Worm (Caenorhabditis elegans) whole organism, L4 larva: ENCODE measurements around the gene zig-3.

Experiments used
- F44E2.7 ChIP-seq: fragments of 200-800 bp; sonication (Bioruptor generic); IDR thresholded peaks from 2 replicates; pipeline ENCODE4 v2.1.2; 2022; ENCODE audit warnings: missing genetic modification characterization, missing compliant biosample characterization
- Y48G9A.11 ChIP-seq: fragments of 200-800 bp; sonication (Bioruptor generic); IDR thresholded peaks from 2 replicates; pipeline ENCODE4 v1.3.6; 2022; ENCODE audit warnings: missing genetic modification reagents, missing genetic modification characterization, missing compliant biosample characterization
- Y5F2A.4 ChIP-seq: fragments of 200-800 bp; sonication (Bioruptor generic); optimal IDR thresholded peaks from 2 replicates; lab custom pipeline; 2018; ENCODE audit warnings: mild to moderate bottlenecking, missing genetic modification characterization, missing compliant biosample characterization
- aha-1 ChIP-seq: fragments of 150-350 bp; peaks from one replicate; lab custom pipeline; 2014; ENCODE audit warnings: missing biosample characterization, missing genetic modification characterization
- aly-2 ChIP-seq: sonication (generic microtip); optimal IDR thresholded peaks from 2 replicates; lab custom pipeline; 2018; ENCODE audit warnings: missing biosample characterization, missing genetic modification characterization
- attf-4 ChIP-seq: sonication (generic microtip); optimal IDR thresholded peaks from 3 replicates; lab custom pipeline; 2017; ENCODE audit warnings: missing biosample characterization, missing genetic modification characterization
- ceh-20 ChIP-seq: fragments of 200-800 bp; sonication (Bioruptor generic); IDR thresholded peaks from 2 replicates; pipeline ENCODE4 v1.3.6; 2022; ENCODE audit warnings: missing genetic modification reagents, missing genetic modification characterization, missing compliant biosample characterization
- ceh-44 ChIP-seq: fragments of 200-800 bp; sonication (Bioruptor generic); IDR thresholded peaks from 2 replicates; pipeline ENCODE4 v1.3.6; 2022; ENCODE audit warnings: missing genetic modification reagents, missing genetic modification characterization, missing compliant biosample characterization
- ces-1 ChIP-seq: fragments of 150-350 bp; sonication (generic microtip); optimal IDR thresholded peaks from 4 replicates; lab custom pipeline; 2014; ENCODE audit warnings: missing biosample characterization, missing genetic modification reagents, missing genetic modification characterization
- daf-16 ChIP-seq, 3 experiments: sonication (generic microtip); optimal IDR thresholded peaks; 2 replicates each; lab custom pipeline; 2016 to 2017; ENCODE audit warnings: missing genetic modification characterization in 3 of 3, missing genetic modification reagents in 3 of 3, mild to moderate bottlenecking in 2 of 3, missing compliant biosample characterization in 2 of 3, missing biosample characterization in 1 of 3, moderate library complexity in 1 of 3
- duxl-1 ChIP-seq: sonication (generic microtip); optimal IDR thresholded peaks from 2 replicates; lab custom pipeline; 2016; ENCODE audit warnings: mild to moderate bottlenecking, missing genetic modification characterization, moderate library complexity, missing compliant biosample characterization; ENCODE audit not compliant: poor library complexity
- fkh-10 ChIP-seq: fragments of 150-350 bp; optimal IDR thresholded peaks from 2 replicates; lab custom pipeline; 2014; ENCODE audit warnings: missing biosample characterization, missing genetic modification reagents, missing genetic modification characterization
- gei-8 ChIP-seq: fragments of 200-800 bp; sonication (Bioruptor generic); optimal IDR thresholded peaks from 2 replicates; lab custom pipeline; 2018; ENCODE audit warnings: mild to moderate bottlenecking, missing genetic modification characterization, missing compliant biosample characterization
- hlh-11 ChIP-seq: fragments of 200-800 bp; sonication (Bioruptor generic); optimal IDR thresholded peaks from 2 replicates; lab custom pipeline; 2018; ENCODE audit warnings: mild to moderate bottlenecking, missing genetic modification characterization, missing compliant biosample characterization
- lim-7 ChIP-seq: fragments of 200-800 bp; sonication (Bioruptor generic); IDR thresholded peaks from 2 replicates; pipeline ENCODE4 v1.3.6; 2022; ENCODE audit warnings: missing genetic modification characterization, missing compliant biosample characterization
- lin-38 ChIP-seq: fragments of 200-800 bp; sonication (Bioruptor generic); IDR thresholded peaks from 2 replicates; pipeline ENCODE4 v1.3.6; 2022; ENCODE audit warnings: missing genetic modification reagents, missing genetic modification characterization, missing compliant biosample characterization
- madf-9 ChIP-seq: fragments of 200-800 bp; sonication (Bioruptor generic); conservative IDR thresholded peaks from 2 replicates; pipeline ENCODE4 v1.3.6; 2022; ENCODE audit warnings: missing genetic modification reagents, missing genetic modification characterization, missing compliant biosample characterization
- mep-1 ChIP-seq: fragments of 150-350 bp; sonication (generic microtip); optimal IDR thresholded peaks from 3 replicates; lab custom pipeline; 2014; ENCODE audit warnings: missing biosample characterization, missing genetic modification characterization
- mes-2 ChIP-seq: sonication (generic microtip); optimal IDR thresholded peaks from 2 replicates; lab custom pipeline; 2016; ENCODE audit warnings: missing genotype, mild to moderate bottlenecking, missing genetic modification characterization, missing compliant biosample characterization; ENCODE audit not compliant: poor library complexity, severe bottlenecking
- nhr-10 ChIP-seq: fragments of 150-350 bp; optimal IDR thresholded peaks from 2 replicates; lab custom pipeline; 2014; ENCODE audit warnings: missing biosample characterization, missing genetic modification characterization
- nhr-11 ChIP-seq: fragments of 150-350 bp; optimal IDR thresholded peaks from 2 replicates; lab custom pipeline; 2014; ENCODE audit warnings: missing biosample characterization, missing genetic modification characterization
- nhr-237 ChIP-seq: sonication (generic microtip); optimal IDR thresholded peaks from 2 replicates; lab custom pipeline; 2017; ENCODE audit warnings: missing biosample characterization, missing genetic modification characterization
- nhr-41 ChIP-seq: fragments of 200-800 bp; sonication (Bioruptor generic); IDR thresholded peaks from 2 replicates; pipeline ENCODE4 v1.3.6; 2022; ENCODE audit warnings: missing genetic modification reagents, missing genetic modification characterization, missing compliant biosample characterization
- nhr-6 ChIP-seq: fragments of 150-350 bp; optimal IDR thresholded peaks from 2 replicates; lab custom pipeline; 2014; ENCODE audit warnings: missing biosample characterization, missing genetic modification characterization
- pqm-1 ChIP-seq: sonication (generic microtip); optimal IDR thresholded peaks from 2 replicates; lab custom pipeline; 2017; ENCODE audit warnings: missing biosample characterization, missing genetic modification characterization
- rbr-2 ChIP-seq: sonication (generic microtip); optimal IDR thresholded peaks from 2 replicates; lab custom pipeline; 2016; ENCODE audit warnings: missing genotype, missing genetic modification characterization, missing compliant biosample characterization
- saeg-2 ChIP-seq: fragments of 200-800 bp; sonication (Bioruptor generic); IDR thresholded peaks from 2 replicates; pipeline ENCODE4 v1.3.6; 2022; ENCODE audit warnings: missing genetic modification reagents, missing genetic modification characterization, missing compliant biosample characterization
- sdz-12 ChIP-seq: fragments of 200-800 bp; sonication (Bioruptor generic); optimal IDR thresholded peaks from 2 replicates; lab custom pipeline; 2018; ENCODE audit warnings: mild to moderate bottlenecking, missing genetic modification characterization, missing compliant biosample characterization
- snpc-4 ChIP-seq: fragments of 150-350 bp; optimal IDR thresholded peaks from 2 replicates; lab custom pipeline; 2014; ENCODE audit warnings: missing biosample characterization, missing genetic modification characterization
- spr-1 ChIP-seq: sonication (generic microtip); optimal IDR thresholded peaks from 2 replicates; lab custom pipeline; 2016; ENCODE audit warnings: mild to moderate bottlenecking, missing genetic modification characterization, missing compliant biosample characterization
- unc-130 ChIP-seq: sonication (generic microtip); optimal IDR thresholded peaks from 2 replicates; lab custom pipeline; 2016; ENCODE audit warnings: missing genetic modification reagents, missing genetic modification characterization, missing compliant biosample characterization
- unc-39 ChIP-seq: sonication (generic microtip); optimal IDR thresholded peaks from 2 replicates; lab custom pipeline; 2017; ENCODE audit warnings: missing biosample characterization, missing genetic modification characterization
- unc-62 ChIP-seq, 3 experiments: fragments of 150-350 bp in 1 of 3; sonication (generic microtip); optimal IDR thresholded peaks in 2 of 3; peaks in 1 of 3; 1 replicate in 1 of 3; 2 replicates in 2 of 3; lab custom pipeline; 2014 to 2017; ENCODE audit warnings: missing biosample characterization in 3 of 3, missing genetic modification characterization in 3 of 3, missing genetic modification reagents in 3 of 3, missing genotype in 1 of 3
- ztf-7 ChIP-seq: fragments of 150-350 bp; optimal IDR thresholded peaks from 2 replicates; lab custom pipeline; 2014; ENCODE audit warnings: missing biosample characterization, missing genetic modification characterization

zig-3 gene

DNA sequence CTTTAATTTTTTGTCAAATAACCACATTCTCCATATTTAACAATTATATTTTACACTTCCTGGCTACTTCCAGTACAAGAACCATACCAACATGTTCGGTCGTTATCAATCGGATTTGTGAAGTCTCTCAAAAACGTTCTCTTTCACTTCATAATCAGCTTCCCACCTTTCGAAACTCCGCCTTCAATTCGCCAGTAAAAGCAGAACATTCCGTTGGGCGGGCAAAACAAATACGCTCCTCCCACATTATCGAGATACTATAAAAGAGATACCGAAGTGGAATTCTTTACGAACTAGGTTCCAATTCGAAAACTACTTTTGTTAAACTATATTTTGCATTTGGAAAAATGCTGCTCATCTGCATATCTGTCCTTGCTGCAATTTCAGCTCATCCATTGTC is at the start of gene zig-3:
TSS of gene zig-3 (plus strand) at position 301 of the 400 bp plus-strand sequence.
- TF ChIP-seq gei-8, result no peak
- no peak for TF ChIP-seq ceh-20
- no peak for TF ChIP-seq Y5F2A.4 (GFP tag; lab: Kevin White, UChicago)
- TF ChIP-seq ceh-44, result no peak
- no peak for TF ChIP-seq attf-4 (tag; lab: Kevin White, UChicago)
- TF ChIP-seq aly-2, result no peak
- no peak for TF ChIP-seq duxl-1
- no peak for TF ChIP-seq nhr-41
- TF ChIP-seq, all 104 proteins: peak for 0

DNA sequence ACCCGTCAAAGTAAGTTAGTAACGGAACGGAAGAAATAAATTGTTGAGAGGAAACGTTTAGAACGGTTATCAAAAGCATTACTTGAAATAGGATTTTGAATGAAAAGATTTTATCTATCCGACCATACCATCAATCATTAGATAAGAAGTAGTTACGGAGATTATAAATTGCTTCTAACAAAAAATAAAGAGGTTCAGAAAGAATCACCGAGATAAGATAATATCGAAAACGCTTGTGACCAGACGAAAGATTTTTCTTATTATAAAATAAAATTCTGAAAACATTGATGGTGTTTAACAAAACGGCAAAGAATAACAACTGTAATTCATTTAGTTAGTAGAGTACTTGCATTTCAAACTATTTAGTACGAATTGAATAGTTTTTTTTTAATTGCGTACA is 49.7 kb upstream of the zig-3 start, which contains the start of gene C39D10.8:
TSS of gene C39D10.8 (minus strand) at position 101 of the 400 bp plus-strand sequence.
- TF ChIP-seq unc-62 (GFP tag; optimal IDR thresholded peaks at IDR 0.05 in 1 of 2; lab: Kevin White, UChicago) (peak in 1 of 2 experiments; percentile 29), unc-62 (tag; optimal IDR thresholded peaks at IDR 0.05; lab: Kevin White, UChicago) (no peak), unc-130 (GFP tag; lab: Kevin White, UChicago) (no peak)

DNA sequence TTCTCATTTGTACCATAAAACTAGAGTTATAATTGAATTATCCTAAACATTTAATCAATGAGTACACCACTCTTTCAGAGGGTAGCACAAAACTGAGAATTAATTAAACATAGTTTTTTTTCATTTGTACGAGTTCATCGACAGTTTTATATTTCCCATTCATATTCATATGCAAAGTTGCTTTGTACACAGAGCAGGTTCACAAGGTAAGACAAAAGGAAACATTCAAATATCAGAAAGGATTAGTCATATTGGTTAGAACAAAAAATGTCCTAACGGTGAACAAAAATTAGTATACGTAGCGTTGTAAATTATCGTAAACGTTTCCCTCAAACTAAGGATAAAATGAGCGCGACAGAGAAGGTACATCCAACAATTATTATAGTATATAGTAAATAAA is 49.2 kb upstream of the zig-3 start:
- TF ChIP-seq unc-62 (GFP tag; optimal IDR thresholded peaks at IDR 0.05 in 1 of 2; lab: Kevin White, UChicago) (peak in 1 of 2 experiments; percentile 15), unc-62 (tag; optimal IDR thresholded peaks at IDR 0.05; lab: Kevin White, UChicago) (no peak), aha-1 (tag; lab: Kevin White, UChicago) (peak; percentile 82), nhr-6 (tag; lab: Kevin White, UChicago) (peak; percentile 75), sdz-12 (GFP tag; lab: Kevin White, UChicago) (no peak)

DNA sequence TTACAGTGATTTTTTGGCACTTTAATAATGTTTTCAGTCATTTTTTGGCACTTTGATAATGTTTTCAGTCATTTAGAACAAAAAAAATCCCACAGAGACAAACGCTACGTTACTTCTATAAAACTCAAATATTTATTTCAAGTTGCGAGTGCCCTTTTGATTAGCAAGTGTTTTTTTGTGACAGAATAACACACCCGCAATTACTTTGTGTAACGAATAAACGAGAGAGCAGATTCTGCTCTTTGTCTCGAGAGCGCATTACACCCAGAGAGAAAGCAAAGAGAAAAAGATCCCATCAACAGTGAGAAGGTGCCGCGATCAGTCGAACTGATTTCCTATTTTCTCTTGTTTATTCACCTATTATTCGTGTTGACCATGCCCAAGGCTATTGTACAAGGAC is 46.6 kb upstream of the zig-3 start, which contains the start of gene pcyt-2.2:
TSS of gene pcyt-2.2 (plus strand) at position 301 of the 400 bp plus-strand sequence.
- no peak for TF ChIP-seq fkh-10 (GFP tag; lab: Kevin White, UChicago)
- peak in 1 of 2 experiments; percentile 47 for TF ChIP-seq daf-16 (GFP tag; optimal IDR thresholded peaks at IDR 0.05; lab: Kevin White, UChicago)
- no peak for TF ChIP-seq daf-16 (tag; optimal IDR thresholded peaks at IDR 0.05; lab: Kevin White, UChicago)

DNA sequence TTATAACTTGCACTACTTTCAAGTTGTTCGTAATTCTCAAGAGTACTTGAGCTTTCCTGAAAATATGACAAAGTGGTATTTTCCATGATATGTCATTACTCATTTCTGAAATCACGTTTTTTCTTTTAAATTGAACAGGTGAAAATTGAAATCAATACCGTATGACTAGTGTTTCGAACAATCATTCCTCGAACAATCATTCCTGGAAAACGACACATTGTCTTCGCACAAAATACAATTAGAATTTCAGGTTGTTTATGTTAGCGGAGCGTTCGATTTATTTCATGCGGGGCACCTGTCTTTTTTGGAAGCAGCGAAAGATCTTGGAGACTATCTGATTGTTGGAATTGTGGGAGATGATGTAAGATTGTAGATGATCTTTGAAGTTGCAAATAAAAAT is 44.4 kb upstream of the zig-3 start:
- TF ChIP-seq Y48G9A.11 (no peak), nhr-11 (no peak), unc-62 (GFP tag; optimal IDR thresholded peaks at IDR 0.05 in 1 of 2; lab: Kevin White, UChicago) (peak in 1 of 2 experiments; percentile 63), unc-62 (tag; optimal IDR thresholded peaks at IDR 0.05; lab: Kevin White, UChicago) (no peak), ces-1 (GFP tag; lab: Kevin White, UChicago) (no peak), nhr-237 (tag; lab: Kevin White, UChicago) (no peak), spr-1 (tag; lab: Kevin White, UChicago) (no peak), unc-39 (tag; lab: Kevin White, UChicago) (no peak), ztf-7 (tag; lab: Kevin White, UChicago) (no peak), duxl-1 (no peak), madf-9 (GFP tag; lab: Robert Waterston, UW) (no peak), aha-1 (tag; lab: Kevin White, UChicago) (peak; percentile 23), gei-8 (no peak)
- TF ChIP-seq, all 104 proteins: peak for 2

DNA sequence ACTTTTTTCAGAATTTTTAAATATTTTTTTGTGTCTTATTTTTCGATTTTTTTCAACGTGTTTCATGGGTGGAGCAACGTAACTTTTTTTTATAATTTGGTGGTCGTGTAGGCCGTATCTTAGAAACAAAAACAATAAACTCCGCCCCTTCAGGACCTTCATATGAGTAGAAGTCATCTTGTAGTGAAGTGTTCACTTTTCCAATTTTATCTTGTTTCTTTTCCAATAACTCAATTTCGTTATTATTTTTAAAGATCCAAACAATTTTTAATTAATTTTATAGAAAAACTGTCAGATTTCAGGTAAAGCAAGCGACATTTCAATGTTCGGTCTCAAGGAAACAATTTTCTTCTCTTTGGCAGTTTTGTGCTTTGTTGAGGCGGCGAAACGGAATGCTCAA is 41.6 kb upstream of the zig-3 start, which contains the start of gene C39D10.2:
TSS of gene C39D10.2 (plus strand) at position 301 of the 400 bp plus-strand sequence.
- TF ChIP-seq saeg-2 (no peak), lim-7 (no peak), snpc-4 (tag; lab: Kevin White, UChicago) (no peak), pqm-1 (tag; lab: Kevin White, UChicago) (no peak), nhr-10 (tag; lab: Kevin White, UChicago) (no peak), mep-1 (tag; lab: Kevin White, UChicago) (no peak), hlh-11 (tag; lab: Kevin White, UChicago) (no peak), F44E2.7 (no peak), unc-39 (tag; lab: Kevin White, UChicago) (no peak), mes-2 (tag; lab: Kevin White, UChicago) (no peak), rbr-2 (tag; lab: Kevin White, UChicago) (no peak), lin-38 (no peak)
